Fruit fly (Drosophila melanogaster): ENCODE results near the gene gdl-ORF39.

gdl-ORF39 gene

dm6 chr3L:15523806-15524346, 14.6 kb downstream of the gdl-ORF39 start, which contains the start of gene CG7945 (continued):
- peak; percentile 23 for TF ChIP-seq nmo (GFP tag; optimal IDR thresholded peaks at IDR 0.05)
- peak; percentile 73; the same call in 1 of the 2 replicates for TF ChIP-seq nerfin-2 (GFP tag; IDR thresholded peaks at IDR 0.05; ENCODE audit: partially characterized antibody)
- TF ChIP-seq seq (GFP tag; IDR thresholded peaks at IDR 0.05): no peak
- TF ChIP-seq trem (tag; optimal IDR thresholded peaks at IDR 0.05): peak; percentile 70
- TF ChIP-seq exex (tag; optimal IDR thresholded peaks at IDR 0.05): peak; percentile 29
- peak; percentile 69 for TF ChIP-seq HmgZ (tag; optimal IDR thresholded peaks at IDR 0.05)
- TF ChIP-seq CG12299 (tag; optimal IDR thresholded peaks at IDR 0.05): no peak
- TF ChIP-seq CG14441 (GFP tag; IDR thresholded peaks at IDR 0.05): no peak
- TF ChIP-seq NFAT (GFP tag; IDR thresholded peaks at IDR 0.05): no peak
- TF ChIP-seq Ets97D (GFP tag; optimal IDR thresholded peaks at IDR 0.05): peak; percentile 37
- TF ChIP-seq CG2129 (GFP tag; IDR thresholded peaks at IDR 0.05; ENCODE audit: partially characterized antibody): no peak
- no peak for TF ChIP-seq CG8290 (GFP tag; optimal IDR thresholded peaks at IDR 0.05)
- TF ChIP-seq CG8290 (tag; optimal IDR thresholded peaks at IDR 0.05): peak in 1 of 2 experiments; percentile 23
- TF ChIP-seq CrebB (tag; optimal IDR thresholded peaks at IDR 0.05): no peak
- no peak for TF ChIP-seq pnt (GFP tag; optimal IDR thresholded peaks at IDR 0.05)
- peak; percentile 68; the same call in 3 of the 4 replicates for TF ChIP-seq Dll (GFP tag; IDR thresholded peaks at IDR 0.05; ENCODE audit: partially characterized antibody)
- TF ChIP-seq CG4707 (GFP tag; optimal IDR thresholded peaks at IDR 0.05): no peak
- TF ChIP-seq CG2875 (GFP tag; optimal IDR thresholded peaks at IDR 0.05): no peak
- peak; percentile 19 for TF ChIP-seq CG10147 (GFP tag; optimal IDR thresholded peaks at IDR 0.05)
- 0 out of 3 replicates have a peak, but pooled peaks have one; percentile 36 for TF ChIP-seq vnd (GFP tag; IDR thresholded peaks at IDR 0.05; ENCODE audit: partially characterized antibody)
- no peak for TF ChIP-seq Spps (tag; optimal IDR thresholded peaks at IDR 0.05)
- TF ChIP-seq Med (GFP tag): peak; percentile 59
- TF ChIP-seq D (optimal IDR thresholded peaks at IDR 0.05): no peak
- no peak for TF ChIP-seq D (GFP tag; optimal IDR thresholded peaks at IDR 0.05)
- no peak for TF ChIP-seq CG11093 (GFP tag; IDR thresholded peaks at IDR 0.05)
- TF ChIP-seq CG12155 (GFP tag; optimal IDR thresholded peaks at IDR 0.05): no peak
- TF ChIP-seq CG13287 (GFP tag; IDR thresholded peaks at IDR 0.05; ENCODE audit: partially characterized antibody): peak; percentile 84
- no peak for TF ChIP-seq Pdp1 (GFP tag; optimal IDR thresholded peaks at IDR 0.05)
- peak; percentile 70 for TF ChIP-seq gsb-n (tag; optimal IDR thresholded peaks at IDR 0.05)
- TF ChIP-seq CG4617 (GFP tag; optimal IDR thresholded peaks at IDR 0.05; ENCODE audit: borderline replicate concordance): peak; percentile 66
- 0 out of 3 replicates have a peak, but pooled peaks have one; percentile 28 for TF ChIP-seq mld (GFP tag; IDR thresholded peaks at IDR 0.05; ENCODE audit: partially characterized antibody)
- no peak for TF ChIP-seq Sry-β (GFP tag; optimal IDR thresholded peaks at IDR 0.05)
- peak; percentile 99 for TF ChIP-seq E2f2 (GFP tag; IDR thresholded peaks at IDR 0.05)
- peak; percentile 10 for TF ChIP-seq phol (tag; optimal IDR thresholded peaks at IDR 0.05)
- no peak for TF ChIP-seq Tbp (GFP tag; optimal IDR thresholded peaks at IDR 0.05)
- no peak for TF ChIP-seq BtbVII (GFP tag; optimal IDR thresholded peaks at IDR 0.05)
- peak; percentile 29 for TF ChIP-seq CG30020 (tag; optimal IDR thresholded peaks at IDR 0.05)
- no peak for TF ChIP-seq az2 (GFP tag; optimal IDR thresholded peaks at IDR 0.05)
- peak; percentile 69 for TF ChIP-seq MESR4 (GFP tag; optimal IDR thresholded peaks at IDR 0.05)
- TF ChIP-seq eve (GFP tag; optimal IDR thresholded peaks at IDR 0.05): peak in 1 of 2 experiments; percentile 79
- TF ChIP-seq chinmo (GFP tag; IDR thresholded peaks at IDR 0.05; ENCODE audit: partially characterized antibody): 0 out of 4 replicates have a peak, but pooled peaks have one; percentile 54
- peak; percentile 56 for TF ChIP-seq lbe (GFP tag; optimal IDR thresholded peaks at IDR 0.05)
- TF ChIP-seq CG7987 (GFP tag; optimal IDR thresholded peaks at IDR 0.05): peak; percentile 23
- peak; percentile 61 for TF ChIP-seq Scr (GFP tag; IDR thresholded peaks at IDR 0.05; ENCODE audit: partially characterized antibody)

Data from whole organism, embryonic.